Fruit fly (Drosophila melanogaster) Kc167 (cell line): Measurements from ENCODE around the gene CG7300.

Experiments used
- Myc ChIP-seq: fragments of >200 bp; optimal IDR thresholded peaks from 2 replicates; lab custom pipeline; 2017; ENCODE audit warnings: missing external identifiers
- Sin3A ChIP-seq: fragments of >200 bp; optimal IDR thresholded peaks from 2 replicates; lab custom pipeline; 2018; ENCODE audit warnings: missing external identifiers
- h ChIP-seq: fragments of >200 bp; optimal IDR thresholded peaks from 3 replicates; lab custom pipeline; 2018; ENCODE audit warnings: missing external identifiers
- insv ChIP-seq: fragments of >200 bp; optimal IDR thresholded peaks from 3 replicates; lab custom pipeline; 2018; ENCODE audit warnings: missing external identifiers
- psq ChIP-seq: fragments of >200 bp; optimal IDR thresholded peaks from 2 replicates; lab custom pipeline; 2017; ENCODE audit warnings: missing external identifiers
- ttk ChIP-seq: sonication (Bioruptor generic); optimal IDR thresholded peaks from 2 replicates; lab custom pipeline; 2017; ENCODE audit warnings: missing external identifiers

Gene CG7300

dm6 chr2L:10684309-10684708 is 13.5 kb downstream of the CG7300 start, which contains the start of gene CG7299:
CG7299 (minus strand) TSS chr2L:10684409.
- TF ChIP-seq Myc (lab: Kevin White, UChicago) (no peak), Sin3A (no peak), h (lab: Kevin White, UChicago) (no peak), psq (lab: Kevin White, UChicago) (no peak), insv (no peak), ttk (lab: Kevin White, UChicago) (no peak)

dm6 chr2L:10682912-10683311 is 14.9 kb downstream of the CG7300 start:
- TF ChIP-seq Sin3A (no peak), insv (no peak), psq (lab: Kevin White, UChicago) (no peak), ttk (lab: Kevin White, UChicago) (no peak), Myc (lab: Kevin White, UChicago) (no peak), h (lab: Kevin White, UChicago) (no peak)

dm6 chr2L:10682197-10682596 is 15.6 kb downstream of the CG7300 start:
- TF ChIP-seq ttk (lab: Kevin White, UChicago) (no peak), insv (no peak), Myc (lab: Kevin White, UChicago) (no peak), Sin3A (no peak), h (lab: Kevin White, UChicago) (no peak), psq (lab: Kevin White, UChicago) (no peak)

- TF ChIP-seq psq (lab: Kevin White, UChicago) (no peak), h (lab: Kevin White, UChicago) (no peak), Myc (lab: Kevin White, UChicago) (no peak), Sin3A (no peak), ttk (lab: Kevin White, UChicago) (no peak), insv (no peak)
Observed at dm6 chr2L:10681602-10682001, 16.2 kb downstream of the CG7300 start, which contains the start of gene CG17107. CG17107 (plus strand) TSS chr2L:10681902.

- TF ChIP-seq psq (lab: Kevin White, UChicago) (no peak), h (lab: Kevin White, UChicago) (no peak), Sin3A (no peak), insv (no peak), Myc (lab: Kevin White, UChicago) (no peak), ttk (lab: Kevin White, UChicago) (no peak)
Observed at dm6 chr2L:10680584-10681080, 17.2 kb downstream of the CG7300 start, which contains the start of gene CG17105. CG17105 (plus strand) TSS chr2L:10681030.

- TF ChIP-seq Myc (lab: Kevin White, UChicago) (no peak), insv (no peak), Sin3A (no peak), psq (lab: Kevin White, UChicago) (no peak), h (lab: Kevin White, UChicago) (no peak), ttk (lab: Kevin White, UChicago) (no peak)
Observed at dm6 chr2L:10679568-10679967, 18.3 kb downstream of the CG7300 start.

- TF ChIP-seq insv (no peak), ttk (lab: Kevin White, UChicago) (no peak), psq (lab: Kevin White, UChicago) (no peak), Myc (lab: Kevin White, UChicago) (no peak), h (lab: Kevin White, UChicago) (no peak), Sin3A (no peak)
Observed at dm6 chr2L:10677715-10678088, 20.1 kb downstream of the CG7300 start.

dm6 chr2L:10676933-10677714 is 20.7 kb downstream of the CG7300 start, which contains the start of gene CG17104:
CG17104 (plus strand) TSS chr2L:10677198.
- TF ChIP-seq h (lab: Kevin White, UChicago) (no peak), Myc (lab: Kevin White, UChicago) (no peak)

dm6 chr2L:10672989-10673388 is 24.9 kb downstream of the CG7300 start:
- no peak for TF ChIP-seq Myc (lab: Kevin White, UChicago)
- TF ChIP-seq insv: no peak

dm6 chr2L:10671530-10671929 is 26.3 kb downstream of the CG7300 start:
- no peak for TF ChIP-seq insv
- TF ChIP-seq ttk (lab: Kevin White, UChicago): no peak
- no peak for TF ChIP-seq Sin3A
- no peak for TF ChIP-seq psq (lab: Kevin White, UChicago)
- TF ChIP-seq Myc (lab: Kevin White, UChicago): no peak
- TF ChIP-seq h (lab: Kevin White, UChicago): no peak

- TF ChIP-seq Myc (lab: Kevin White, UChicago): no peak
- no peak for TF ChIP-seq h (lab: Kevin White, UChicago)
- no peak for TF ChIP-seq ttk (lab: Kevin White, UChicago)
- TF ChIP-seq insv: no peak
- TF ChIP-seq psq (lab: Kevin White, UChicago): no peak
- no peak for TF ChIP-seq Sin3A
Observed at dm6 chr2L:10665603-10666002, 32.2 kb downstream of the CG7300 start.

dm6 chr2L:10661490-10662240 is 36.2 kb downstream of the CG7300 start, which contains the start of gene CG31871:
CG31871 (plus strand) TSS chr2L:10662081.
- TF ChIP-seq psq (lab: Kevin White, UChicago): no peak
- TF ChIP-seq ttk (lab: Kevin White, UChicago): no peak
- no peak for TF ChIP-seq Myc (lab: Kevin White, UChicago)
- TF ChIP-seq h (lab: Kevin White, UChicago): no peak
- TF ChIP-seq insv: no peak
- no peak for TF ChIP-seq Sin3A
